Fruit fly (Drosophila melanogaster): ENCODE measurements around the gene CG32376.

- no peak for TF ChIP-seq CG9139 (GFP tag; optimal IDR thresholded peaks at IDR 0.05)
- peak; percentile 32 for TF ChIP-seq Sox15 (GFP tag; optimal IDR thresholded peaks at IDR 0.05)
- TF ChIP-seq Sox14 (GFP tag; optimal IDR thresholded peaks at IDR 0.05), result peak; percentile 51
- peak; percentile 26 for TF ChIP-seq Hr4 (GFP tag; optimal IDR thresholded peaks at IDR 0.05)
- TF ChIP-seq Smox (GFP tag; optimal IDR thresholded peaks at IDR 0.05), result no peak
Measured at dm6 chr3L:7510414-7511384, 31.6 kb downstream of the CG32376 start, which contains the start of gene CG7546.

All from whole organism, prepupa.